Fruit fly (Drosophila melanogaster) whole organism, embryonic: ENCODE data around the gene amn.
A peak's percentile ranks its signal among the peaks of the same experiment; 100 is the strongest.

Source experiments
- Adf1 ChIP-seq: fragments of 200-800 bp; sonication (Bioruptor generic); IDR thresholded peaks from 2 replicates; pipeline ENCODE4 v1.3.6; 2022; ENCODE audit warnings: missing biosample characterization, missing genetic modification characterization
- B-H1 ChIP-seq: fragments of 200-800 bp; sonication (Bioruptor generic); IDR thresholded peaks from 3 replicates; pipeline ENCODE4 v1.3.6; 2022; ENCODE audit warnings: missing biosample characterization, missing genetic modification characterization
- CG10209 ChIP-seq: fragments of 200-800 bp; sonication (Bioruptor generic); optimal IDR thresholded peaks from 3 replicates; lab custom pipeline; 2017; ENCODE audit warnings: missing biosample characterization, mild to moderate bottlenecking, missing genetic modification characterization, missing genetic modification reagents
- CG10959 ChIP-seq: fragments of 200-800 bp; sonication (Bioruptor generic); IDR thresholded peaks from 2 replicates; pipeline ENCODE4 v1.3.6; 2022; ENCODE audit warnings: missing biosample characterization, missing genetic modification characterization
- CG10979 ChIP-seq: fragments of 200-800 bp; sonication (Bioruptor generic); optimal IDR thresholded peaks from 2 replicates; lab custom pipeline; 2018; ENCODE audit warnings: missing biosample characterization, mild to moderate bottlenecking, missing genetic modification characterization, moderate library complexity
- CG11093 ChIP-seq: fragments of 200-800 bp; sonication (Bioruptor generic); IDR thresholded peaks from 3 replicates; pipeline ENCODE4 v1.3.6; 2022; ENCODE audit warnings: missing biosample characterization, missing genetic modification characterization
- CG11456 ChIP-seq: fragments of 200-800 bp; sonication (Bioruptor generic); IDR thresholded peaks from 3 replicates; pipeline ENCODE4 v1.3.6; 2022; ENCODE audit warnings: missing biosample characterization, missing genetic modification characterization
- CG12155 ChIP-seq: fragments of 200-800 bp; sonication (Bioruptor generic); optimal IDR thresholded peaks from 3 replicates; lab custom pipeline; 2016; ENCODE audit warnings: missing biosample characterization, missing genetic modification characterization
- CG12236 ChIP-seq: fragments of 200-800 bp; sonication (Bioruptor generic); optimal IDR thresholded peaks from 2 replicates; lab custom pipeline; 2016; ENCODE audit warnings: missing biosample characterization, missing genetic modification characterization
- CG12391 ChIP-seq: fragments of 200-800 bp; sonication (Bioruptor generic); optimal IDR thresholded peaks from 3 replicates; lab custom pipeline; 2018; ENCODE audit warnings: missing biosample characterization, mild to moderate bottlenecking, missing genetic modification characterization, moderate library complexity
- CG13424 ChIP-seq: fragments of 200-800 bp; sonication (Bioruptor generic); optimal IDR thresholded peaks from 2 replicates; lab custom pipeline; 2019; ENCODE audit warnings: missing biosample characterization, mild to moderate bottlenecking, missing genetic modification characterization, moderate library complexity
- CG15696 ChIP-seq: fragments of 200-800 bp; sonication (Bioruptor generic); optimal IDR thresholded peaks from 2 replicates; lab custom pipeline; 2019; ENCODE audit warnings: missing biosample characterization, mild to moderate bottlenecking, missing genetic modification characterization, moderate library complexity
- CG17186 ChIP-seq: fragments of 200-800 bp; sonication (Bioruptor generic); optimal IDR thresholded peaks from 3 replicates; lab custom pipeline; 2017; ENCODE audit warnings: missing biosample characterization, missing genetic modification reagents, missing genetic modification characterization
- CG32767 ChIP-seq: fragments of 200-800 bp; sonication (Bioruptor generic); IDR thresholded peaks from 2 replicates; pipeline ENCODE4 v1.3.6; 2022; ENCODE audit warnings: missing biosample characterization, missing genetic modification characterization
- CG3407 ChIP-seq: fragments of 200-800 bp; sonication (Bioruptor generic); optimal IDR thresholded peaks from 2 replicates; lab custom pipeline; 2018; ENCODE audit warnings: missing biosample characterization, mild to moderate bottlenecking, missing genetic modification characterization
- CG34224 ChIP-seq: fragments of 200-800 bp; sonication (Bioruptor generic); IDR thresholded peaks from 3 replicates; pipeline ENCODE4 v1.3.6; 2022; ENCODE audit warnings: missing biosample characterization, missing genetic modification characterization; ENCODE audit not compliant: partially characterized antibody
- CG4360 ChIP-seq: fragments of 200-800 bp; sonication (Bioruptor generic); IDR thresholded peaks from 2 replicates; pipeline ENCODE4 v1.3.6; 2022; ENCODE audit warnings: missing biosample characterization, missing genetic modification characterization
- CG4820 ChIP-seq: fragments of 200-800 bp; sonication (Bioruptor generic); optimal IDR thresholded peaks from 3 replicates; lab custom pipeline; 2016; ENCODE audit warnings: missing biosample characterization, missing genetic modification characterization
- CG4854 ChIP-seq: fragments of 200-800 bp; sonication (Bioruptor generic); optimal IDR thresholded peaks from 2 replicates; lab custom pipeline; 2016; ENCODE audit warnings: missing biosample characterization, missing genetic modification characterization, inconsistent platforms
- CG6854 ChIP-seq: fragments of 200-800 bp; sonication (Bioruptor generic); optimal IDR thresholded peaks from 3 replicates; lab custom pipeline; 2017; ENCODE audit warnings: missing biosample characterization, mild to moderate bottlenecking, missing genetic modification characterization
- CG8290 ChIP-seq, 3 experiments: fragments of 200-800 bp; sonication (Bioruptor generic); optimal IDR thresholded peaks; 2 replicates each; lab custom pipeline; 2016 to 2019; ENCODE audit warnings: missing biosample characterization in 3 of 3, missing genetic modification characterization in 3 of 3, mild to moderate bottlenecking in 2 of 3, moderate library complexity in 1 of 3
- CG9609 ChIP-seq: fragments of 200-800 bp; sonication (Bioruptor generic); optimal IDR thresholded peaks from 3 replicates; lab custom pipeline; 2016; ENCODE audit warnings: missing biosample characterization, missing genetic modification characterization
- CTCF ChIP-seq: fragments of 200-800 bp; sonication (Bioruptor generic); optimal IDR thresholded peaks from 2 replicates; lab custom pipeline; 2017; ENCODE audit warnings: missing biosample characterization, mild to moderate bottlenecking, missing genetic modification characterization, moderate library complexity
- Camta ChIP-seq: fragments of 200-800 bp; sonication (Bioruptor generic); optimal IDR thresholded peaks from 2 replicates; lab custom pipeline; 2016; ENCODE audit warnings: missing biosample characterization, missing genetic modification characterization
- Chrac-16 ChIP-seq: fragments of 200-800 bp; sonication (Bioruptor generic); optimal IDR thresholded peaks from 3 replicates; lab custom pipeline; 2016; ENCODE audit warnings: missing biosample characterization, missing genetic modification characterization
- Dll ChIP-seq: fragments of 200-800 bp; sonication (Bioruptor generic); IDR thresholded peaks from 4 replicates; pipeline ENCODE4 v1.3.6; 2022; ENCODE audit warnings: missing biosample characterization, missing genetic modification characterization; ENCODE audit not compliant: partially characterized antibody
- HLH54F ChIP-seq: fragments of 200-800 bp; sonication (Bioruptor generic); optimal IDR thresholded peaks from 3 replicates; lab custom pipeline; 2016; ENCODE audit warnings: missing biosample characterization, missing genetic modification characterization
- Hey ChIP-seq: fragments of 200-800 bp; sonication (Bioruptor generic); optimal IDR thresholded peaks from 3 replicates; lab custom pipeline; 2018; ENCODE audit warnings: missing biosample characterization, mild to moderate bottlenecking, missing genetic modification characterization
- Hr78 ChIP-seq, 2 experiments: fragments of 200-800 bp in 1 of 2; fragments of >200 bp in 1 of 2; sonication (Bioruptor generic) in 1 of 2; optimal IDR thresholded peaks; 2 replicates each; lab custom pipeline; 2017 to 2019; ENCODE audit warnings: missing biosample characterization in 2 of 2, missing genetic modification characterization in 2 of 2, mild to moderate bottlenecking in 1 of 2, moderate library complexity in 1 of 2
- NC2β ChIP-seq: fragments of 200-800 bp; sonication (Bioruptor generic); optimal IDR thresholded peaks from 2 replicates; lab custom pipeline; 2016; ENCODE audit warnings: missing biosample characterization, missing genetic modification characterization
- Opbp ChIP-seq: fragments of 200-800 bp; sonication (Bioruptor generic); IDR thresholded peaks from 3 replicates; pipeline ENCODE4 v1.3.6; 2022; ENCODE audit warnings: missing biosample characterization, missing genetic modification characterization; ENCODE audit not compliant: partially characterized antibody
- Spps ChIP-seq: fragments of 200-800 bp; sonication (Bioruptor generic); optimal IDR thresholded peaks from 2 replicates; lab custom pipeline; 2018; ENCODE audit warnings: missing biosample characterization, mild to moderate bottlenecking, missing genetic modification characterization
- Trl ChIP-seq, 3 experiments: fragments of >200 bp in 2 of 3; fragments of 200-800 bp in 1 of 3; sonication (Bioruptor generic) in 1 of 3; optimal IDR thresholded peaks; 2 replicates in 1 of 3; 3 replicates in 2 of 3; lab custom pipeline; 2016 to 2017; ENCODE audit warnings: missing biosample characterization in 1 of 3, missing genetic modification characterization in 1 of 3
- ab ChIP-seq: fragments of 200-800 bp; sonication (Bioruptor generic); optimal IDR thresholded peaks from 2 replicates; lab custom pipeline; 2016; ENCODE audit warnings: missing biosample characterization, missing genetic modification characterization
- bab2 ChIP-seq: fragments of 200-800 bp; sonication (Bioruptor generic); optimal IDR thresholded peaks from 2 replicates; lab custom pipeline; 2016; ENCODE audit warnings: missing biosample characterization, missing genetic modification characterization
- caup ChIP-seq: fragments of 200-800 bp; sonication (Bioruptor generic); optimal IDR thresholded peaks from 3 replicates; lab custom pipeline; 2017; ENCODE audit warnings: missing biosample characterization, mild to moderate bottlenecking, missing genetic modification characterization, moderate library complexity; ENCODE audit not compliant: severe bottlenecking
- cg ChIP-seq: fragments of 200-800 bp; sonication (Bioruptor generic); optimal IDR thresholded peaks from 3 replicates; lab custom pipeline; 2019; ENCODE audit warnings: missing biosample characterization, mild to moderate bottlenecking, missing genetic modification characterization, moderate library complexity
- chm ChIP-seq: fragments of 200-800 bp; sonication (Bioruptor generic); IDR thresholded peaks from 2 replicates; pipeline ENCODE4 v1.3.6; 2022; ENCODE audit warnings: missing biosample characterization, missing genetic modification characterization
- dimm ChIP-seq: fragments of 200-800 bp; sonication (Bioruptor generic); IDR thresholded peaks from 2 replicates; pipeline ENCODE4 v1.3.6; 2022; ENCODE audit warnings: missing biosample characterization, missing genetic modification characterization
- esg ChIP-seq: fragments of 200-800 bp; sonication (Bioruptor generic); conservative IDR thresholded peaks from 2 replicates; pipeline ENCODE4 v1.3.6; 2022; ENCODE audit warnings: missing biosample characterization, missing genetic modification characterization
- gsb ChIP-seq: fragments of 200-800 bp; sonication (Bioruptor generic); IDR thresholded peaks from 2 replicates; pipeline ENCODE4 v1.3.6; 2022; ENCODE audit warnings: missing biosample characterization, missing genetic modification characterization
- ham ChIP-seq: fragments of 200-800 bp; sonication (Bioruptor generic); IDR thresholded peaks from 2 replicates; pipeline ENCODE4 v1.3.6; 2022; ENCODE audit warnings: missing biosample characterization, missing genetic modification characterization
- ind ChIP-seq: fragments of 200-800 bp; sonication (Bioruptor generic); optimal IDR thresholded peaks from 3 replicates; lab custom pipeline; 2016; ENCODE audit warnings: missing biosample characterization, missing genetic modification characterization
- ken ChIP-seq: fragments of 200-800 bp; sonication (Bioruptor generic); IDR thresholded peaks from 3 replicates; pipeline ENCODE4 v1.3.6; 2022; ENCODE audit warnings: missing biosample characterization, missing genetic modification characterization
- lola ChIP-seq, 3 experiments: fragments of >200 bp in 2 of 3; fragments of 200-800 bp in 1 of 3; sonication (Bioruptor generic) in 1 of 3; optimal IDR thresholded peaks; 2 replicates each; lab custom pipeline; 2017 to 2019; ENCODE audit warnings: missing biosample characterization in 3 of 3, missing genetic modification characterization in 3 of 3, mild to moderate bottlenecking in 1 of 3, moderate library complexity in 1 of 3
- repo ChIP-seq: fragments of 200-800 bp; sonication (Bioruptor generic); optimal IDR thresholded peaks from 2 replicates; lab custom pipeline; 2016; ENCODE audit warnings: missing biosample characterization, missing genetic modification characterization
- stc ChIP-seq: fragments of 200-800 bp; sonication (Bioruptor generic); IDR thresholded peaks from 2 replicates; pipeline ENCODE4 v1.3.6; 2022; ENCODE audit warnings: missing biosample characterization, missing genetic modification characterization
- toy ChIP-seq: fragments of 200-800 bp; sonication (Bioruptor generic); IDR thresholded peaks from 2 replicates; pipeline ENCODE4 v1.3.6; 2022; ENCODE audit warnings: missing biosample characterization, missing genetic modification characterization
- vvl ChIP-seq: fragments of 200-800 bp; sonication (Bioruptor generic); IDR thresholded peaks from 2 replicates; pipeline ENCODE4 v1.3.6; 2022; ENCODE audit warnings: missing biosample characterization, missing genetic modification characterization
- wek ChIP-seq: fragments of 200-800 bp; sonication (Bioruptor generic); optimal IDR thresholded peaks from 3 replicates; lab custom pipeline; 2018; ENCODE audit warnings: missing biosample characterization, mild to moderate bottlenecking, missing genetic modification characterization, moderate library complexity
- yki ChIP-seq: fragments of >200 bp; optimal IDR thresholded peaks from 3 replicates; lab custom pipeline; 2018
- zf30C ChIP-seq: fragments of 200-800 bp; sonication (Bioruptor generic); optimal IDR thresholded peaks from 3 replicates; lab custom pipeline; 2018; ENCODE audit warnings: missing biosample characterization, mild to moderate bottlenecking, missing genetic modification characterization

The amn gene

dm6 chrX:19839067-19839466 is 50.8 kb downstream of the amn start (continued):
- TF ChIP-seq CG8290 (GFP tag; optimal IDR thresholded peaks at IDR 0.05; lab: Kevin White, UChicago) (peak; percentile 27), CG8290 (tag; optimal IDR thresholded peaks at IDR 0.05; lab: Kevin White, UChicago) (no peak), CG6854 (GFP tag; lab: Kevin White, UChicago) (no peak), CG15696 (tag; lab: Kevin White, UChicago) (peak; percentile 51), CG9609 (GFP tag; lab: Kevin White, UChicago) (no peak), CG10979 (tag; lab: Kevin White, UChicago) (peak; percentile 19), gsb (GFP tag; lab: Robert Waterston, UW) (no peak), CG17186 (GFP tag; lab: Kevin White, UChicago) (no peak), stc (GFP tag; lab: Robert Waterston, UW) (no peak), bab2 (GFP tag; lab: Kevin White, UChicago) (peak; percentile 29), Opbp (no peak), Hey (tag; lab: Kevin White, UChicago) (no peak), ken (GFP tag; lab: Robert Waterston, UW) (no peak), yki (lab: Kevin White, UChicago) (no peak), CG12236 (GFP tag; lab: Kevin White, UChicago) (no peak), CG4820 (peak; percentile 17), CG13424 (tag; lab: Kevin White, UChicago) (no peak), NC2β (GFP tag; lab: Kevin White, UChicago) (peak; percentile 7), Trl (optimal IDR thresholded peaks at IDR 0.05; lab: Kevin White, UChicago) (no peak), Trl (GFP tag; optimal IDR thresholded peaks at IDR 0.05; lab: Kevin White, UChicago) (no peak), CTCF (GFP tag; lab: Kevin White, UChicago) (no peak), ham (GFP tag; lab: Robert Waterston, UW) (no peak), CG11456 (GFP tag; lab: Robert Waterston, UW) (no peak), esg (GFP tag; lab: Robert Waterston, UW) (no peak), Chrac-16 (GFP tag; lab: Kevin White, UChicago) (no peak), Camta (GFP tag; lab: Kevin White, UChicago) (no peak), caup (GFP tag; lab: Kevin White, UChicago) (no peak), CG34224 (GFP tag; lab: Robert Waterston, UW) (no peak), toy (GFP tag; lab: Robert Waterston, UW) (no peak), B-H1 (GFP tag; lab: Robert Waterston, UW) (no peak), cg (GFP tag; lab: Kevin White, UChicago) (no peak), vvl (GFP tag; lab: Robert Waterston, UW) (0 out of 2 replicates have a peak, but pooled peaks have one; percentile 18), CG10209 (GFP tag; lab: Kevin White, UChicago) (peak; percentile 2), CG12155 (GFP tag; lab: Kevin White, UChicago) (no peak), Hr78 (GFP tag; optimal IDR thresholded peaks at IDR 0.05; lab: Kevin White, UChicago) (peak in 1 of 2 experiments; percentile 57), ab (GFP tag; lab: Kevin White, UChicago) (no peak), wek (GFP tag; lab: Kevin White, UChicago) (peak; percentile 19), Dll (GFP tag; lab: Robert Waterston, UW) (no peak), repo (no peak), ind (GFP tag; lab: Kevin White, UChicago) (no peak), chm (no peak), CG12391 (tag; lab: Kevin White, UChicago) (no peak), zf30C (GFP tag; lab: Kevin White, UChicago) (no peak), HLH54F (GFP tag; lab: Kevin White, UChicago) (no peak), CG10959 (GFP tag; lab: Robert Waterston, UW) (no peak), lola (GFP tag; optimal IDR thresholded peaks at IDR 0.05; lab: Kevin White, UChicago) (peak in 1 of 3 experiments; percentile 17), CG11093 (GFP tag; lab: Robert Waterston, UW) (no peak), Adf1 (GFP tag; lab: Robert Waterston, UW) (no peak), CG3407 (GFP tag; lab: Kevin White, UChicago) (peak; percentile 25), Spps (tag; lab: Kevin White, UChicago) (no peak), CG32767 (GFP tag; lab: Robert Waterston, UW) (no peak), CG4360 (GFP tag; lab: Robert Waterston, UW) (no peak), CG4854 (GFP tag; lab: Kevin White, UChicago) (no peak), dimm (GFP tag; lab: Robert Waterston, UW) (no peak)
